Fruit fly (Drosophila melanogaster) whole organism, pupa: ENCODE measurements around the gene CG13300.

Experiments
- CG10348 ChIP-seq: fragments of 200-800 bp; sonication (Bioruptor generic); IDR thresholded peaks from 2 replicates; pipeline ENCODE4 v1.3.6; 2022; ENCODE audit warnings: missing biosample characterization, missing genetic modification characterization
- CG12605 ChIP-seq: fragments of 200-800 bp; sonication (Bioruptor generic); IDR thresholded peaks from 2 replicates; pipeline ENCODE4 v1.3.6; 2022; ENCODE audit warnings: missing biosample characterization, missing genetic modification characterization
- CG13204 ChIP-seq: fragments of 200-800 bp; sonication (Bioruptor generic); optimal IDR thresholded peaks from 2 replicates; lab custom pipeline; 2018; ENCODE audit warnings: missing biosample characterization, mild to moderate bottlenecking, missing genetic modification characterization, moderate library complexity
- CG14655 ChIP-seq: fragments of 200-800 bp; sonication (Bioruptor generic); optimal IDR thresholded peaks from 3 replicates; lab custom pipeline; 2017; ENCODE audit warnings: mild to moderate bottlenecking, missing biosample characterization, missing genetic modification reagents, missing genetic modification characterization
- CG15710 ChIP-seq: fragments of 200-800 bp; sonication (Bioruptor generic); optimal IDR thresholded peaks from 2 replicates; lab custom pipeline; 2018; ENCODE audit warnings: missing biosample characterization, mild to moderate bottlenecking, missing genetic modification characterization, moderate library complexity
- CG17806 ChIP-seq: fragments of 200-800 bp; sonication (Bioruptor generic); optimal IDR thresholded peaks from 2 replicates; lab custom pipeline; 2018; ENCODE audit warnings: missing biosample characterization, mild to moderate bottlenecking, missing genetic modification characterization, moderate library complexity
- CG32121 ChIP-seq: fragments of 200-800 bp; sonication (Bioruptor generic); IDR thresholded peaks from 2 replicates; pipeline ENCODE4 v1.3.6; 2022; ENCODE audit warnings: missing biosample characterization, missing genetic modification characterization
- CG34367 ChIP-seq: fragments of 200-800 bp; sonication (Bioruptor generic); optimal IDR thresholded peaks from 2 replicates; lab custom pipeline; 2018; ENCODE audit warnings: missing biosample characterization, mild to moderate bottlenecking, missing genetic modification characterization
- CG4496 ChIP-seq: fragments of 200-800 bp; sonication (Bioruptor generic); IDR thresholded peaks from 3 replicates; pipeline ENCODE4 v1.3.6; 2022; ENCODE audit warnings: missing biosample characterization, missing genetic modification characterization
- CG8159 ChIP-seq: fragments of 200-800 bp; sonication (Bioruptor generic); optimal IDR thresholded peaks from 3 replicates; lab custom pipeline; 2018; ENCODE audit warnings: missing biosample characterization, mild to moderate bottlenecking, missing genetic modification characterization, moderate library complexity
- CG8301 ChIP-seq: fragments of 200-800 bp; sonication (Bioruptor generic); optimal IDR thresholded peaks from 2 replicates; lab custom pipeline; 2018; ENCODE audit warnings: missing biosample characterization, mild to moderate bottlenecking, missing genetic modification characterization
- CG9948 ChIP-seq: fragments of 200-800 bp; sonication (Bioruptor generic); optimal IDR thresholded peaks from 2 replicates; lab custom pipeline; 2018; ENCODE audit warnings: missing biosample characterization, mild to moderate bottlenecking, missing genetic modification characterization, moderate library complexity
- D1 ChIP-seq: fragments of 200-800 bp; sonication (Bioruptor generic); optimal IDR thresholded peaks from 2 replicates; lab custom pipeline; 2018; ENCODE audit warnings: missing biosample characterization, mild to moderate bottlenecking, missing genetic modification characterization, moderate library complexity
- EcR ChIP-seq: fragments of 200-800 bp; sonication (Bioruptor generic); optimal IDR thresholded peaks from 3 replicates; lab custom pipeline; 2019; ENCODE audit warnings: missing biosample characterization, missing genetic modification characterization, mild to moderate bottlenecking, moderate library complexity, missing genetic modification reagents
- Ets98B ChIP-seq: fragments of 200-800 bp; sonication (Bioruptor generic); IDR thresholded peaks from 2 replicates; pipeline ENCODE4 v1.3.6; 2022; ENCODE audit warnings: missing biosample characterization, missing genetic modification characterization
- Pif1A ChIP-seq: fragments of 200-800 bp; sonication (Bioruptor generic); optimal IDR thresholded peaks from 3 replicates; lab custom pipeline; 2016; ENCODE audit warnings: missing biosample characterization, missing genetic modification characterization
- Pif1B ChIP-seq: fragments of 200-800 bp; sonication (Bioruptor generic); optimal IDR thresholded peaks from 3 replicates; lab custom pipeline; 2016; ENCODE audit warnings: missing biosample characterization, missing genetic modification characterization
- Snoo ChIP-seq: fragments of 200-800 bp; sonication (Bioruptor generic); optimal IDR thresholded peaks from 3 replicates; lab custom pipeline; 2017; ENCODE audit warnings: missing biosample characterization, mild to moderate bottlenecking, missing genetic modification characterization, inconsistent platforms
- fd96Ca ChIP-seq: fragments of 200-800 bp; sonication (Bioruptor generic); IDR thresholded peaks from 3 replicates; pipeline ENCODE4 v1.3.6; 2022; ENCODE audit warnings: missing biosample characterization, missing genetic modification characterization
- gl ChIP-seq: fragments of 200-800 bp; sonication (Bioruptor generic); optimal IDR thresholded peaks from 2 replicates; lab custom pipeline; 2018; ENCODE audit warnings: missing biosample characterization, mild to moderate bottlenecking, missing genetic modification characterization
- rn ChIP-seq: fragments of 200-800 bp; sonication (Bioruptor generic); IDR thresholded peaks from 2 replicates; pipeline ENCODE4 v1.3.6; 2022; ENCODE audit warnings: missing biosample characterization, missing genetic modification characterization

CG13300 gene

dm6 chr3L:6352232-6352631, at the start of gene CG13300:
Gene CG13300, minus strand, starts transcription at chr3L:6352390.
- TF ChIP-seq gl (tag; lab: Kevin White, UChicago) = no peak
- peak; percentile 21; the same call in 1 of the 2 replicates for TF ChIP-seq Ets98B
- TF ChIP-seq CG9948 (tag; lab: Kevin White, UChicago) = no peak
- no peak for TF ChIP-seq CG8301 (tag; lab: Kevin White, UChicago)
- TF ChIP-seq EcR (GFP tag; lab: Kevin White, UChicago) = peak; percentile 34
- no peak for TF ChIP-seq CG17806 (tag; lab: Kevin White, UChicago)
- no peak for TF ChIP-seq fd96Ca (GFP tag; lab: Robert Waterston, UW)
- peak; percentile 46 for TF ChIP-seq CG13204 (GFP tag; lab: Kevin White, UChicago)
- no peak for TF ChIP-seq Pif1A (GFP tag; lab: Kevin White, UChicago)
- TF ChIP-seq Pif1B (GFP tag; lab: Kevin White, UChicago) = peak; percentile 15
- no peak for TF ChIP-seq CG34367 (tag; lab: Kevin White, UChicago)
- TF ChIP-seq CG12605 (GFP tag; lab: Robert Waterston, UW) = peak; percentile 68; the same call in 1 of the 2 replicates
- TF ChIP-seq CG8159 = peak; percentile 17
- TF ChIP-seq CG4496 (GFP tag; lab: Robert Waterston, UW) = 0 out of 3 replicates have a peak, but pooled peaks have one; percentile 16
- no peak for TF ChIP-seq CG14655
- TF ChIP-seq rn (GFP tag; lab: Robert Waterston, UW) = no peak
- TF ChIP-seq D1 = no peak
- TF ChIP-seq CG15710 (tag; lab: Kevin White, UChicago) = no peak
- TF ChIP-seq CG32121 = no peak
- peak; percentile 3 for TF ChIP-seq Snoo (tag; lab: Kevin White, UChicago)
- TF ChIP-seq CG10348 = no peak

- TF ChIP-seq Ets98B = peak; percentile 76
- TF ChIP-seq CG8301 (tag; lab: Kevin White, UChicago) = peak; percentile 90
- TF ChIP-seq CG14655 = peak; percentile 89
- TF ChIP-seq fd96Ca (GFP tag; lab: Robert Waterston, UW) = peak; percentile 81
- TF ChIP-seq CG9948 (tag; lab: Kevin White, UChicago) = peak; percentile 83
- TF ChIP-seq Snoo (tag; lab: Kevin White, UChicago) = peak; percentile 77
- peak; percentile 87 for TF ChIP-seq CG17806 (tag; lab: Kevin White, UChicago)
- TF ChIP-seq CG15710 (tag; lab: Kevin White, UChicago) = peak; percentile 76
- TF ChIP-seq CG4496 (GFP tag; lab: Robert Waterston, UW) = peak; percentile 78; the same call in 2 of the 3 replicates
- peak; percentile 63; the same call in 1 of the 2 replicates for TF ChIP-seq CG32121
- 0 out of 2 replicates have a peak, but pooled peaks have one; percentile 19 for TF ChIP-seq CG10348
- TF ChIP-seq D1 = no peak
- TF ChIP-seq CG8159 = peak; percentile 87
- peak; percentile 37 for TF ChIP-seq EcR (GFP tag; lab: Kevin White, UChicago)
- peak; percentile 62 for TF ChIP-seq CG13204 (GFP tag; lab: Kevin White, UChicago)
- TF ChIP-seq rn (GFP tag; lab: Robert Waterston, UW) = no peak
- peak; percentile 88 for TF ChIP-seq Pif1A (GFP tag; lab: Kevin White, UChicago)
- peak; percentile 86 for TF ChIP-seq Pif1B (GFP tag; lab: Kevin White, UChicago)
- TF ChIP-seq CG34367 (tag; lab: Kevin White, UChicago) = peak; percentile 76
- TF ChIP-seq CG12605 (GFP tag; lab: Robert Waterston, UW) = peak; percentile 58
- peak; percentile 58 for TF ChIP-seq gl (tag; lab: Kevin White, UChicago)
Measured at dm6 chr3L:6400062-6400750, 48.0 kb upstream of the CG13300 start, which contains the start of gene CG42747. Gene CG42747, plus strand, starts transcription at chr3L:6400590.

- TF ChIP-seq Pif1B (GFP tag; lab: Kevin White, UChicago) (no peak), CG34367 (tag; lab: Kevin White, UChicago) (no peak), CG10348 (no peak), CG17806 (tag; lab: Kevin White, UChicago) (no peak), CG15710 (tag; lab: Kevin White, UChicago) (no peak), fd96Ca (GFP tag; lab: Robert Waterston, UW) (no peak), CG13204 (GFP tag; lab: Kevin White, UChicago) (no peak), EcR (GFP tag; lab: Kevin White, UChicago) (no peak), CG4496 (GFP tag; lab: Robert Waterston, UW) (no peak), gl (tag; lab: Kevin White, UChicago) (no peak), Pif1A (GFP tag; lab: Kevin White, UChicago) (no peak), CG9948 (tag; lab: Kevin White, UChicago) (no peak), rn (GFP tag; lab: Robert Waterston, UW) (no peak), CG32121 (no peak)
Measured at dm6 chr3L:6397835-6398234, 45.6 kb upstream of the CG13300 start.

- TF ChIP-seq Ets98B (0 out of 2 replicates have a peak, but pooled peaks have one; percentile 22), fd96Ca (GFP tag; lab: Robert Waterston, UW) (no peak), CG8159 (peak; percentile 70), CG15710 (tag; lab: Kevin White, UChicago) (peak; percentile 61), D1 (no peak), Pif1B (GFP tag; lab: Kevin White, UChicago) (peak; percentile 8), gl (tag; lab: Kevin White, UChicago) (peak; percentile 7), Pif1A (GFP tag; lab: Kevin White, UChicago) (peak; percentile 18), CG9948 (tag; lab: Kevin White, UChicago) (peak; percentile 53), CG4496 (GFP tag; lab: Robert Waterston, UW) (peak; percentile 56), CG12605 (GFP tag; lab: Robert Waterston, UW) (no peak), CG17806 (tag; lab: Kevin White, UChicago) (peak; percentile 65), CG8301 (tag; lab: Kevin White, UChicago) (peak; percentile 67), EcR (GFP tag; lab: Kevin White, UChicago) (no peak), Snoo (tag; lab: Kevin White, UChicago) (peak; percentile 41), CG14655 (peak; percentile 75)
Measured at dm6 chr3L:6395907-6396306, 43.7 kb upstream of the CG13300 start.
